Worm (Caenorhabditis elegans) whole organism, L1 larva: ENCODE results near the gene K08B12.1.
A peak's percentile ranks its signal among the peaks of the same experiment; 100 is the strongest.

Source experiments
- dpl-1 ChIP-seq, 3 experiments: fragments of 150-350 bp in 2 of 3; sonication (generic microtip) in 1 of 3; optimal IDR thresholded peaks; 2 replicates each; lab custom pipeline; 2014 to 2017; ENCODE audit warnings: missing biosample characterization in 3 of 3, missing genetic modification characterization in 3 of 3, missing genetic modification reagents in 3 of 3
- egl-27 ChIP-seq, 2 experiments: fragments of 150-350 bp in 1 of 2; sonication (generic microtip); optimal IDR thresholded peaks; 3 replicates each; lab custom pipeline; 2017 to 2018; ENCODE audit warnings: missing biosample characterization in 2 of 2, missing genetic modification characterization in 2 of 2, missing genetic modification reagents in 2 of 2
- elt-3 ChIP-seq, 6 experiments: fragments of 150-350 bp in 1 of 6; sonication (generic microtip); optimal IDR thresholded peaks; 2 replicates each; lab custom pipeline; 2017 to 2018; ENCODE audit warnings: missing biosample characterization in 6 of 6, missing genetic modification characterization in 6 of 6, inconsistent platforms in 1 of 6
- lin-39 ChIP-seq: fragments of 150-350 bp; optimal IDR thresholded peaks from 2 replicates; lab custom pipeline; 2014; ENCODE audit warnings: missing biosample characterization, missing genetic modification reagents, missing genetic modification characterization
- nhr-12 ChIP-seq: sonication (generic microtip); optimal IDR thresholded peaks from 2 replicates; lab custom pipeline; 2017; ENCODE audit warnings: missing biosample characterization, missing genetic modification characterization
- snpc-4 ChIP-seq: fragments of 150-350 bp; optimal IDR thresholded peaks from 2 replicates; lab custom pipeline; 2014; ENCODE audit warnings: missing biosample characterization, missing genetic modification characterization
- zag-1 ChIP-seq: fragments of 150-350 bp; optimal IDR thresholded peaks from 2 replicates; lab custom pipeline; 2014; ENCODE audit warnings: missing biosample characterization, missing genetic modification characterization
- ztf-11 ChIP-seq, 2 experiments: sonication (generic microtip); optimal IDR thresholded peaks; 2 replicates each; lab custom pipeline; 2016 to 2017; ENCODE audit warnings: missing genetic modification characterization in 2 of 2, missing biosample characterization in 1 of 2, missing compliant biosample characterization in 1 of 2

DNA sequence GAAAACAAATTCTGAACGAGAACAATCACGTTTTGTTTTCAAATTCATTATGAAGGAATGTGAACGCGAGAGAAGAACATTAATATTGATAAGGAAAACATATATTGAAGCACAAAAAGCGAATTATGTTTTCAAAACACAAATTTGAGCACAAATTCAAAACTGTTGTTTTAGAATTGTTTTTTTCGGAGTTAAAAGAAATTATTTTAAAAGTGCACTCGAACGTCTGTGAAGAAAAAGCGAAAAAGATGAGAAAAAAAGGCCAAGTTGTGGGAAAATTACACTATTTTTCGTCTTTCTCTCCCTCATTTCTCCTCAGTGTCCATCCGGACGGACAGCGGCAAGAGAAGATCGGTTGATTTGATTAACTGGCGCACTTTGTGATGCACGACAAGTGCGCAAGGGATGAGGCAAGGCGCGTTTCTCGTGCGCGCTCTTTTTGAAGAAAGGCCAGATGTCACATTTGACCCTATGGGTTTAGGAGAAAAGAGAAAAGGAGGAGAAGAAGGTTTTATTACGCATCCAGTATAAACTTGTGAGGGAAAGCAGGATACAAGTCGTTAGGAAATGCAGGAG lies 8.2 kb downstream of the K08B12.1 start, which contains the start of gene mrck-1:
- TF ChIP-seq snpc-4 (tag; lab: Kevin White, UChicago): peak; percentile 81
- peak; percentile 88 for TF ChIP-seq lin-39 (tag; lab: Kevin White, UChicago)
- TF ChIP-seq egl-27 (tag; optimal IDR thresholded peaks at IDR 0.05; lab: Kevin White, UChicago): peak; percentile 45 to 62
- peak; percentile 24 to 95 (median 68) for TF ChIP-seq elt-3 (tag; optimal IDR thresholded peaks at IDR 0.05; lab: Kevin White, UChicago)
- peak; percentile 90 for TF ChIP-seq zag-1 (tag; lab: Kevin White, UChicago)
- no peak for TF ChIP-seq nhr-12
- peak; percentile 83 to 86 (median 86) for TF ChIP-seq dpl-1 (GFP tag; optimal IDR thresholded peaks at IDR 0.05; lab: Kevin White, UChicago)
- peak in 1 of 2 experiments; percentile 81 for TF ChIP-seq ztf-11 (tag; optimal IDR thresholded peaks at IDR 0.05; lab: Kevin White, UChicago)
